Worm (Caenorhabditis elegans): ENCODE data around the gene skp-1.

skp-1 gene

DNA sequence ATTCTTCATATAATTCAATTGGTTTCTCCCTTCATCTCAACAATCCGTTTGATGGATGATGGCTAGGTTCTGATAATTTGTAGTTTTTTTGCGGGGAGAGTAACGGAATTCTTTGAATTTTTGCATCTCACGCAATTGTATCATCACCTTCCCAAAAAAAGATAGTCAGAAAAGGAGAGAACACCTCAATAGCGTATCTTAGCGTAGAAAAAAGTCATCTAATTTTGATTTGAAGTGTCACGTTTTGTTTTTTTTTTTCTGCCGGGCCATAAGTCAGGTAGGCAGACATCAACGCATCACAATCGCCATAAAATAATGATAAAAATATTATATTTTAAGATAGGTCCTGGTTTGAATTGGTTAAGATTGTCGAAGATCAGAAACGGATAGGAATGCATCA is 31.2 kb downstream of the skp-1 start (continued):
- TF ChIP-seq pag-3 (tag; optimal IDR thresholded peaks at IDR 0.05; ENCODE audit: borderline replicate concordance, insufficient read depth) (no peak), snpc-4 (tag; optimal IDR thresholded peaks at IDR 0.05) (no peak), skn-1 (tag; optimal IDR thresholded peaks at IDR 0.05) (no peak), unc-30 (tag; optimal IDR thresholded peaks at IDR 0.05) (no peak), C16A3.4 (tag; optimal IDR thresholded peaks at IDR 0.05) (no peak), elt-3 (tag; optimal IDR thresholded peaks at IDR 0.05) (peak in 2 of 6 experiments; percentile 20 to 52), nhr-47 (tag; optimal IDR thresholded peaks at IDR 0.05) (no peak), nhr-76 (tag; optimal IDR thresholded peaks at IDR 0.05) (no peak), C34B4.2 (tag; optimal IDR thresholded peaks at IDR 0.05) (no peak), mep-1 (tag; optimal IDR thresholded peaks at IDR 0.05) (no peak), tlp-1 (tag; optimal IDR thresholded peaks at IDR 0.05) (no peak), blmp-1 (tag; optimal IDR thresholded peaks at IDR 0.05) (peak; percentile 57), nhr-20 (tag; optimal IDR thresholded peaks at IDR 0.05) (peak; percentile 11), ets-5 (GFP tag; IDR thresholded peaks at IDR 0.05) (no peak), jun-1 (tag; optimal IDR thresholded peaks at IDR 0.05) (no peak), dsc-1 (tag; optimal IDR thresholded peaks at IDR 0.05) (no peak), alr-1 (tag; optimal IDR thresholded peaks at IDR 0.05; ENCODE audit: borderline replicate concordance) (no peak), isw-1 (GFP tag; IDR thresholded peaks at IDR 0.05) (no peak), unc-62 (GFP tag; optimal IDR thresholded peaks at IDR 0.05) (no peak), hlh-4 (tag; optimal IDR thresholded peaks at IDR 0.05) (no peak)

ce11 chrV:11677030-11677429 is 31.7 kb downstream of the skp-1 start:
- no peak for TF ChIP-seq egl-27 (tag; optimal IDR thresholded peaks at IDR 0.05)
- no peak for TF ChIP-seq fkh-10 (GFP tag; optimal IDR thresholded peaks at IDR 0.05)
- no peak for TF ChIP-seq ama-1 (optimal IDR thresholded peaks at IDR 0.05)
- TF ChIP-seq nhr-28 (tag; optimal IDR thresholded peaks at IDR 0.05): no peak
- no peak for TF ChIP-seq tbx-2 (tag; optimal IDR thresholded peaks at IDR 0.05)
- TF ChIP-seq mdl-1 (tag; optimal IDR thresholded peaks at IDR 0.05): no peak
- TF ChIP-seq nhr-76 (tag; optimal IDR thresholded peaks at IDR 0.05): no peak
- TF ChIP-seq unc-30 (tag; optimal IDR thresholded peaks at IDR 0.05): no peak
- TF ChIP-seq nhr-77 (tag; optimal IDR thresholded peaks at IDR 0.05): no peak
- TF ChIP-seq xbp-1 (tag; optimal IDR thresholded peaks at IDR 0.05): no peak
- no peak for TF ChIP-seq efl-1 (optimal IDR thresholded peaks at IDR 0.05)
- no peak for TF ChIP-seq efl-1 (GFP tag; optimal IDR thresholded peaks at IDR 0.05 in 1 of 2)
- no peak for TF ChIP-seq lin-15B (tag; optimal IDR thresholded peaks at IDR 0.05)
- TF ChIP-seq C34B4.2 (tag; optimal IDR thresholded peaks at IDR 0.05): no peak
- TF ChIP-seq grh-1 (GFP tag; IDR thresholded peaks at IDR 0.05): no peak
- TF ChIP-seq unc-130 (tag; optimal IDR thresholded peaks at IDR 0.05): no peak
- no peak for TF ChIP-seq nhr-12 (tag; optimal IDR thresholded peaks at IDR 0.05)
- no peak for TF ChIP-seq lin-39 (tag; optimal IDR thresholded peaks at IDR 0.05)

DNA sequence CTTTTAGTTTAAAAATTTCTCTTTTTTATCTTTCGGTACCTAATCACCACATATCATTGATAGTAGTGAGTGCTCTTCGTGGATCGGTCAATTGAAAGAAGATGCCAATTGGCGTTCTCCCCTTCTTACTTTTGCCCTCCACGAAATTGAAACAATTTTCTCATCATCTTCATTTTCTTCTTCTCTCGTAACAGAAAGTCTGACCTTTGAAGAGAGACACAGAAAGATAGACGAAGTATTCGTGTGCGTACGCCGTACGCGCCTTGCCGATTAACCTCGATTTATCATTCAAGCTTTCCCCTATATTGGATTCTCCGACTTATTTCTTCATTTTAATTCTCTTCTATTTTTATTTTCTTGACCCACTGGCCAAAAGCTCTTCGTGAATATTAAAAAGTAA is 32.2 kb downstream of the skp-1 start:
- TF ChIP-seq unc-86 (tag; optimal IDR thresholded peaks at IDR 0.05): no peak
- no peak for TF ChIP-seq dpl-1 (GFP tag; optimal IDR thresholded peaks at IDR 0.05)
- no peak for TF ChIP-seq lin-39 (tag; optimal IDR thresholded peaks at IDR 0.05)
- TF ChIP-seq lsy-2 (tag; optimal IDR thresholded peaks at IDR 0.05): peak in 1 of 2 experiments; percentile 50
- TF ChIP-seq C34B4.2 (tag; optimal IDR thresholded peaks at IDR 0.05): no peak
- TF ChIP-seq pag-3 (tag; optimal IDR thresholded peaks at IDR 0.05; ENCODE audit: borderline replicate concordance, insufficient read depth): peak; percentile 12
- TF ChIP-seq fkh-4 (tag; optimal IDR thresholded peaks at IDR 0.05; ENCODE audit: borderline replicate concordance): no peak
- no peak for TF ChIP-seq zip-4 (GFP tag; optimal IDR thresholded peaks at IDR 0.05)
- TF ChIP-seq swsn-7 (tag; optimal IDR thresholded peaks at IDR 0.05): no peak
- peak; percentile 25 for TF ChIP-seq snu-23 (GFP tag; optimal IDR thresholded peaks at IDR 0.05)
- TF ChIP-seq vab-15 (tag; optimal IDR thresholded peaks at IDR 0.05): no peak
- TF ChIP-seq mef-2 (tag; optimal IDR thresholded peaks at IDR 0.05): no peak
- no peak for TF ChIP-seq jun-1 (tag; optimal IDR thresholded peaks at IDR 0.05)
- TF ChIP-seq lin-14 (GFP tag; optimal IDR thresholded peaks at IDR 0.05): peak; percentile 81
- TF ChIP-seq rnt-1 (tag; optimal IDR thresholded peaks at IDR 0.05): peak; percentile 55
- TF ChIP-seq nhr-85 (tag): peak; percentile 29
- no peak for TF ChIP-seq skn-1 (tag; optimal IDR thresholded peaks at IDR 0.05)
- peak in 1 of 6 experiments; percentile 70 for TF ChIP-seq elt-3 (tag; optimal IDR thresholded peaks at IDR 0.05)
- peak; percentile 52 for TF ChIP-seq unc-130 (tag; optimal IDR thresholded peaks at IDR 0.05)
- no peak for TF ChIP-seq snpc-4 (tag; optimal IDR thresholded peaks at IDR 0.05)
- TF ChIP-seq lin-13 (GFP tag; optimal IDR thresholded peaks at IDR 0.05): no peak
- TF ChIP-seq mep-1 (tag; optimal IDR thresholded peaks at IDR 0.05): peak; percentile 38
- no peak for TF ChIP-seq efl-1 (optimal IDR thresholded peaks at IDR 0.05)
- TF ChIP-seq efl-1 (GFP tag; optimal IDR thresholded peaks at IDR 0.05 in 1 of 2): peak in 1 of 2 experiments; percentile 10
- TF ChIP-seq elt-2 (tag; optimal IDR thresholded peaks at IDR 0.05): no peak
- peak; percentile 97 for TF ChIP-seq blmp-1 (tag; optimal IDR thresholded peaks at IDR 0.05)
- peak; percentile 19 for TF ChIP-seq nhr-71 (tag; optimal IDR thresholded peaks at IDR 0.05)
